Fruit fly (Drosophila melanogaster) whole organism, prepupa: ENCODE measurements around the gene sens-2.

ENCODE experiments used
- Blimp-1 ChIP-seq: fragments of 200-800 bp; sonication (Bioruptor generic); optimal IDR thresholded peaks from 3 replicates; lab custom pipeline; 2017; ENCODE audit warnings: missing biosample characterization, missing genetic modification characterization, mild to moderate bottlenecking, moderate library complexity, missing genetic modification reagents
- CG10631 ChIP-seq: fragments of 200-800 bp; sonication (Bioruptor generic); optimal IDR thresholded peaks from 2 replicates; lab custom pipeline; 2016; ENCODE audit warnings: missing biosample characterization, missing genetic modification characterization
- CG11294 ChIP-seq: fragments of 200-800 bp; sonication (Bioruptor generic); IDR thresholded peaks from 2 replicates; pipeline ENCODE4 v1.3.6; 2022; ENCODE audit warnings: missing biosample characterization, missing genetic modification characterization
- CG15336 ChIP-seq: fragments of 200-800 bp; sonication (Bioruptor generic); IDR thresholded peaks from 2 replicates; pipeline ENCODE4 v1.3.6; 2022; ENCODE audit warnings: missing biosample characterization, missing genetic modification characterization
- CG16779 ChIP-seq: fragments of 200-800 bp; sonication (Bioruptor generic); optimal IDR thresholded peaks from 3 replicates; lab custom pipeline; 2017; ENCODE audit warnings: missing biosample characterization, mild to moderate bottlenecking, missing genetic modification characterization
- CG31627 ChIP-seq: fragments of 200-800 bp; sonication (Bioruptor generic); optimal IDR thresholded peaks from 3 replicates; lab custom pipeline; 2016; ENCODE audit warnings: missing biosample characterization, missing genetic modification characterization
- CG32006 ChIP-seq: fragments of 200-800 bp; sonication (Bioruptor generic); optimal IDR thresholded peaks from 3 replicates; lab custom pipeline; 2017; ENCODE audit warnings: missing biosample characterization, mild to moderate bottlenecking, missing genetic modification characterization
- CG3919 ChIP-seq: fragments of 200-800 bp; sonication (Bioruptor generic); optimal IDR thresholded peaks from 3 replicates; lab custom pipeline; 2016; ENCODE audit warnings: missing biosample characterization, missing genetic modification characterization
- CG4318 ChIP-seq: fragments of 200-800 bp; sonication (Bioruptor generic); optimal IDR thresholded peaks from 3 replicates; lab custom pipeline; 2017; ENCODE audit warnings: missing biosample characterization, mild to moderate bottlenecking, missing genetic modification characterization
- CG6163 ChIP-seq: fragments of 200-800 bp; sonication (Bioruptor generic); IDR thresholded peaks from 3 replicates; pipeline ENCODE4 v1.3.6; 2022; ENCODE audit warnings: missing biosample characterization, missing genetic modification characterization
- CG6276 ChIP-seq: fragments of 200-800 bp; sonication (Bioruptor generic); optimal IDR thresholded peaks from 2 replicates; lab custom pipeline; 2017; ENCODE audit warnings: missing biosample characterization, mild to moderate bottlenecking, missing genetic modification characterization
- CG6808 ChIP-seq: fragments of 200-800 bp; sonication (Bioruptor generic); optimal IDR thresholded peaks from 3 replicates; lab custom pipeline; 2017; ENCODE audit warnings: missing biosample characterization, missing genetic modification characterization, mild to moderate bottlenecking, moderate library complexity, missing genetic modification reagents
- CG6854 ChIP-seq: fragments of 200-800 bp; sonication (Bioruptor generic); optimal IDR thresholded peaks from 2 replicates; lab custom pipeline; 2017; ENCODE audit warnings: missing biosample characterization, mild to moderate bottlenecking, missing genetic modification characterization
- CG8119 ChIP-seq: fragments of 200-800 bp; sonication (Bioruptor generic); IDR thresholded peaks from 3 replicates; pipeline ENCODE4 v1.3.6; 2022; ENCODE audit warnings: missing biosample characterization, missing genetic modification characterization
- Eip75B ChIP-seq: fragments of 200-800 bp; sonication (Bioruptor generic); optimal IDR thresholded peaks from 3 replicates; lab custom pipeline; 2016; ENCODE audit warnings: missing biosample characterization, missing genetic modification characterization
- Eip78C ChIP-seq: fragments of 200-800 bp; sonication (Bioruptor generic); peaks from one replicate; lab custom pipeline; 2016; ENCODE audit warnings: missing biosample characterization, missing genetic modification characterization
- Eip93F ChIP-seq: fragments of 200-800 bp; sonication (Bioruptor generic); optimal IDR thresholded peaks from 2 replicates; lab custom pipeline; 2016; ENCODE audit warnings: missing biosample characterization, mild to moderate bottlenecking, missing genetic modification characterization
- Ets21C ChIP-seq: fragments of 200-800 bp; sonication (Bioruptor generic); optimal IDR thresholded peaks from 3 replicates; lab custom pipeline; 2016; ENCODE audit warnings: missing biosample characterization, missing genetic modification characterization
- Gug ChIP-seq: fragments of 200-800 bp; sonication (Bioruptor generic); IDR thresholded peaks from 2 replicates; pipeline ENCODE4 v1.3.6; 2022; ENCODE audit warnings: missing biosample characterization, missing genetic modification characterization
- Hr39 ChIP-seq: fragments of 200-800 bp; sonication (Bioruptor generic); optimal IDR thresholded peaks from 2 replicates; lab custom pipeline; 2016; ENCODE audit warnings: missing biosample characterization, missing genetic modification characterization
- Hr4 ChIP-seq: fragments of 200-800 bp; sonication (Bioruptor generic); optimal IDR thresholded peaks from 3 replicates; lab custom pipeline; 2016; ENCODE audit warnings: missing biosample characterization, missing genetic modification characterization
- Lpt ChIP-seq: fragments of 200-800 bp; sonication (Bioruptor generic); optimal IDR thresholded peaks from 3 replicates; lab custom pipeline; 2016; ENCODE audit warnings: missing biosample characterization, missing genetic modification characterization
- OdsH ChIP-seq: fragments of 200-800 bp; sonication (Bioruptor generic); optimal IDR thresholded peaks from 3 replicates; lab custom pipeline; 2016; ENCODE audit warnings: missing biosample characterization, missing genetic modification characterization
- Sox102F ChIP-seq: fragments of 200-800 bp; sonication (Bioruptor generic); optimal IDR thresholded peaks from 2 replicates; lab custom pipeline; 2016; ENCODE audit warnings: missing biosample characterization, mild to moderate bottlenecking, missing genetic modification characterization
- Sox14 ChIP-seq: fragments of 200-800 bp; sonication (Bioruptor generic); optimal IDR thresholded peaks from 3 replicates; lab custom pipeline; 2016; ENCODE audit warnings: missing biosample characterization, missing genetic modification characterization
- achi ChIP-seq: fragments of 200-800 bp; sonication (Bioruptor generic); optimal IDR thresholded peaks from 3 replicates; lab custom pipeline; 2016; ENCODE audit warnings: missing biosample characterization, missing genetic modification characterization
- acj6 ChIP-seq: fragments of 200-800 bp; sonication (Bioruptor generic); optimal IDR thresholded peaks from 3 replicates; lab custom pipeline; 2016; ENCODE audit warnings: missing biosample characterization, missing genetic modification characterization
- cyc ChIP-seq: fragments of 200-800 bp; sonication (Bioruptor generic); optimal IDR thresholded peaks from 3 replicates; lab custom pipeline; 2016; ENCODE audit warnings: missing biosample characterization, missing genetic modification characterization
- dac ChIP-seq: fragments of 200-800 bp; sonication (Bioruptor generic); optimal IDR thresholded peaks from 2 replicates; lab custom pipeline; 2017; ENCODE audit warnings: missing biosample characterization, mild to moderate bottlenecking, missing genetic modification characterization
- eg ChIP-seq: fragments of 200-800 bp; sonication (Bioruptor generic); IDR thresholded peaks from 3 replicates; pipeline ENCODE4 v1.3.6; 2022; ENCODE audit warnings: missing biosample characterization, missing genetic modification characterization
- esn ChIP-seq: fragments of 200-800 bp; sonication (Bioruptor generic); optimal IDR thresholded peaks from 2 replicates; lab custom pipeline; 2016; ENCODE audit warnings: missing biosample characterization, mild to moderate bottlenecking, missing genetic modification characterization, moderate library complexity
- fd59A ChIP-seq: fragments of 200-800 bp; sonication (Bioruptor generic); optimal IDR thresholded peaks from 2 replicates; lab custom pipeline; 2017; ENCODE audit warnings: missing biosample characterization, mild to moderate bottlenecking, missing genetic modification characterization, missing genetic modification reagents
- fkh ChIP-seq: fragments of 200-800 bp; sonication (Bioruptor generic); optimal IDR thresholded peaks from 3 replicates; lab custom pipeline; 2017; ENCODE audit warnings: missing biosample characterization, mild to moderate bottlenecking, missing genetic modification characterization, moderate library complexity
- net ChIP-seq: fragments of 200-800 bp; sonication (Bioruptor generic); optimal IDR thresholded peaks from 3 replicates; lab custom pipeline; 2016; ENCODE audit warnings: missing biosample characterization, missing genetic modification characterization
- pdm3 ChIP-seq: fragments of 200-800 bp; sonication (Bioruptor generic); optimal IDR thresholded peaks from 3 replicates; lab custom pipeline; 2016; ENCODE audit warnings: missing biosample characterization, missing genetic modification characterization
- salr ChIP-seq, 2 experiments: fragments of 200-800 bp; sonication (Bioruptor generic); optimal IDR thresholded peaks; 3 replicates each; lab custom pipeline; 2016 to 2018; ENCODE audit warnings: missing biosample characterization in 2 of 2, missing genetic modification characterization in 2 of 2, mild to moderate bottlenecking in 1 of 2
- spab ChIP-seq: fragments of 200-800 bp; sonication (Bioruptor generic); optimal IDR thresholded peaks from 2 replicates; lab custom pipeline; 2017; ENCODE audit warnings: missing biosample characterization, mild to moderate bottlenecking, missing genetic modification characterization, missing genetic modification reagents
- ss ChIP-seq, 2 experiments: fragments of 200-800 bp; sonication (Bioruptor generic); optimal IDR thresholded peaks; 2 replicates in 1 of 2; 3 replicates in 1 of 2; lab custom pipeline; 2017 to 2018; ENCODE audit warnings: mild to moderate bottlenecking in 2 of 2, missing biosample characterization in 2 of 2, missing genetic modification characterization in 2 of 2, moderate library complexity in 1 of 2
- svp ChIP-seq: fragments of 200-800 bp; sonication (Bioruptor generic); peaks from one replicate; lab custom pipeline; 2016; ENCODE audit warnings: missing biosample characterization, missing genetic modification characterization
- topi ChIP-seq: fragments of 200-800 bp; sonication (Bioruptor generic); optimal IDR thresholded peaks from 3 replicates; lab custom pipeline; 2016; ENCODE audit warnings: missing biosample characterization, missing genetic modification characterization
- vri ChIP-seq: fragments of 200-800 bp; sonication (Bioruptor generic); optimal IDR thresholded peaks from 3 replicates; lab custom pipeline; 2016; ENCODE audit warnings: missing biosample characterization, mild to moderate bottlenecking, missing genetic modification characterization

sens-2 gene

dm6 chr2L:6783395-6783794 lies 38.3 kb upstream of the sens-2 start:
- TF ChIP-seq topi (GFP tag; lab: Kevin White, UChicago) (no peak), Eip78C (GFP tag; lab: Kevin White, UChicago) (peak; percentile 51)

- peak in 1 of 2 experiments; percentile 29 for TF ChIP-seq ss (GFP tag; optimal IDR thresholded peaks at IDR 0.05; lab: Kevin White, UChicago)
- TF ChIP-seq topi (GFP tag; lab: Kevin White, UChicago), result no peak
- no peak for TF ChIP-seq CG6808
- TF ChIP-seq Eip78C (GFP tag; lab: Kevin White, UChicago), result peak; percentile 44
- no peak for TF ChIP-seq spab
These were observed 37.5 kb upstream of the sens-2 start for dm6 chr2L:6784235-6784634.

dm6 chr2L:6785583-6785982 lies 36.2 kb upstream of the sens-2 start:
- TF ChIP-seq svp (GFP tag; lab: Kevin White, UChicago) (no peak), Sox102F (GFP tag; lab: Kevin White, UChicago) (no peak), Hr4 (GFP tag; lab: Kevin White, UChicago) (no peak), Hr39 (no peak), Ets21C (GFP tag; lab: Kevin White, UChicago) (no peak), achi (GFP tag; lab: Kevin White, UChicago) (no peak), CG16779 (tag; lab: Kevin White, UChicago) (no peak), CG10631 (GFP tag; lab: Kevin White, UChicago) (no peak), Sox14 (no peak), CG6808 (no peak), OdsH (no peak), fkh (GFP tag; lab: Kevin White, UChicago) (no peak)

- TF ChIP-seq Eip75B (GFP tag; lab: Kevin White, UChicago) (no peak), spab (no peak), esn (GFP tag; lab: Kevin White, UChicago) (no peak), CG3919 (no peak), vri (no peak), Gug (GFP tag; lab: Robert Waterston, UW) (no peak), Blimp-1 (GFP tag; lab: Kevin White, UChicago) (no peak), Eip78C (GFP tag; lab: Kevin White, UChicago) (no peak), CG10631 (GFP tag; lab: Kevin White, UChicago) (no peak), CG6163 (no peak), CG4318 (GFP tag; lab: Kevin White, UChicago) (no peak), cyc (GFP tag; lab: Kevin White, UChicago) (no peak), CG31627 (GFP tag; lab: Kevin White, UChicago) (no peak), acj6 (GFP tag; lab: Kevin White, UChicago) (no peak), net (GFP tag; lab: Kevin White, UChicago) (no peak), Lpt (GFP tag; lab: Kevin White, UChicago) (no peak), CG6854 (GFP tag; lab: Kevin White, UChicago) (no peak), CG11294 (GFP tag; lab: Robert Waterston, UW) (no peak), fd59A (GFP tag; lab: Kevin White, UChicago) (no peak), eg (GFP tag; lab: Robert Waterston, UW) (no peak)
These were observed 35.1 kb upstream of the sens-2 start, which contains the start of gene nrv1 for dm6 chr2L:6786674-6787028. Gene nrv1 (minus strand): TSS chr2L:6786861.

- peak; percentile 96 for TF ChIP-seq CG6808
- peak; percentile 98 for TF ChIP-seq CG32006 (GFP tag; lab: Kevin White, UChicago)
- peak; percentile 94 for TF ChIP-seq CG10631 (GFP tag; lab: Kevin White, UChicago)
- TF ChIP-seq vri, result peak; percentile 72
- peak; percentile 96 for TF ChIP-seq pdm3 (GFP tag; lab: Kevin White, UChicago)
- peak; percentile 79 for TF ChIP-seq Eip93F (GFP tag; lab: Kevin White, UChicago)
- peak; percentile 96 for TF ChIP-seq OdsH
- peak; percentile 96 for TF ChIP-seq Hr39
- peak; percentile 93 for TF ChIP-seq achi (GFP tag; lab: Kevin White, UChicago)
- TF ChIP-seq dac, result peak; percentile 89
- peak; percentile 96 for TF ChIP-seq Eip75B (GFP tag; lab: Kevin White, UChicago)
- TF ChIP-seq salr (GFP tag; optimal IDR thresholded peaks at IDR 0.05; lab: Kevin White, UChicago), result peak; percentile 62 to 99
- peak; percentile 94 for TF ChIP-seq CG6276
- peak; percentile 94 for TF ChIP-seq Ets21C (GFP tag; lab: Kevin White, UChicago)
- TF ChIP-seq CG15336 (GFP tag; lab: Robert Waterston, UW), result peak; percentile 87
- peak; percentile 92 for TF ChIP-seq Sox102F (GFP tag; lab: Kevin White, UChicago)
- TF ChIP-seq CG8119 (GFP tag; lab: Robert Waterston, UW), result peak; percentile 93
- TF ChIP-seq CG3919, result peak; percentile 94
These were observed 34.4 kb upstream of the sens-2 start for dm6 chr2L:6787029-6787972.
